Worm (Caenorhabditis elegans) whole organism, midembryonic: ENCODE data around the gene C41H7.2.
A peak's percentile ranks its signal among the peaks of the same experiment; 100 is the strongest.

ENCODE experiments used
- T22C8.4 ChIP-seq: fragments of 200-800 bp; sonication (Bioruptor generic); IDR thresholded peaks from 2 replicates; pipeline ENCODE4 v1.3.6; 2022; ENCODE audit warnings: missing genetic modification characterization, missing compliant biosample characterization
- cog-1 ChIP-seq: sonication (generic microtip); optimal IDR thresholded peaks from 2 replicates; lab custom pipeline; 2016; ENCODE audit warnings: missing genetic modification characterization, missing compliant biosample characterization
- flt-1 ChIP-seq: fragments of 200-800 bp; sonication (Bioruptor generic); IDR thresholded peaks from 2 replicates; pipeline ENCODE4 v1.3.6; 2022; ENCODE audit warnings: missing genetic modification characterization, missing compliant biosample characterization
- klf-2 ChIP-seq: fragments of 200-800 bp; sonication (Bioruptor generic); conservative IDR thresholded peaks from 2 replicates; pipeline ENCODE4 v1.3.6; 2022; ENCODE audit warnings: missing genetic modification reagents, missing genetic modification characterization, missing compliant biosample characterization
- med-1 ChIP-seq: sonication (generic microtip); optimal IDR thresholded peaks from 2 replicates; lab custom pipeline; 2017; ENCODE audit warnings: missing genetic modification characterization, mild to moderate bottlenecking, missing compliant biosample characterization, antibody characterized with exemption, missing genetic modification reagents; ENCODE audit not compliant: insufficient read depth
- ref-1 ChIP-seq: fragments of 200-800 bp; sonication (Bioruptor generic); conservative IDR thresholded peaks from 2 replicates; pipeline ENCODE4 v1.3.6; 2022; ENCODE audit warnings: missing genetic modification reagents, missing genetic modification characterization, missing compliant biosample characterization
- tab-1 ChIP-seq: fragments of 200-800 bp; sonication (Bioruptor generic); IDR thresholded peaks from 2 replicates; pipeline ENCODE4 v1.3.6; 2022; ENCODE audit warnings: missing genetic modification characterization, missing compliant biosample characterization
- ztf-23 ChIP-seq: fragments of 200-800 bp; sonication (Bioruptor generic); IDR thresholded peaks from 2 replicates; pipeline ENCODE4 v1.3.6; 2022; ENCODE audit warnings: missing genetic modification reagents, missing genetic modification characterization, missing compliant biosample characterization
- ztf-29 ChIP-seq: fragments of 200-800 bp; sonication (Bioruptor generic); IDR thresholded peaks from 2 replicates; pipeline ENCODE4 v1.3.6; 2022; ENCODE audit warnings: missing genetic modification reagents, missing genetic modification characterization, missing compliant biosample characterization

Gene C41H7.2

ce11 chrII:3045422-3045821 lies 30.8 kb downstream of the C41H7.2 start:
- TF ChIP-seq flt-1 (GFP tag; lab: Robert Waterston, UW) (no peak), med-1 (GFP tag; lab: Kevin White, UChicago) (no peak), klf-2 (no peak)

DNA sequence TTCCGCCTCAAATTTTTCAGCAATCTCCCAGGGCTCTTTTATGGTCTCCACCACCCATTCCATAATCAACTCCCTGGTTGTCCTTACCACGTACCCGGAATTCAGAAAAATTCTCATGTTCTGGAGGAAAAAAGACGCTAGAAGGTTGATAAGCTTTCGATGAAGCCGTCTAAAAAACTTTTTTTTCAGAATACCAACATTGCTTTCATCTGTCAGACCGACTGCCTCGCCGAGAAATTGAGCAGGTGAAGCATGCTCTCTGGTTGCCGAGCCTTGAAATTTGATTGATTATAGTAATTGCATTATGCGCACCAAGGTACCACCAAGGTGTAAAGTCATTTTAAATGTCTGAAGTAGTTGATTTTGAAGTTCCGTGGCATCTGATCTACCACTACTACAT lies 31.3 kb downstream of the C41H7.2 start, which contains the start of gene sri-30:
Gene sri-30 (plus strand): TSS at position 301 of the 400 bp plus-strand sequence.
- no peak for TF ChIP-seq flt-1 (GFP tag; lab: Robert Waterston, UW)
- TF ChIP-seq tab-1 (GFP tag; lab: Robert Waterston, UW) = no peak
- TF ChIP-seq ztf-29 (GFP tag; lab: Robert Waterston, UW) = no peak
- no peak for TF ChIP-seq klf-2
- no peak for TF ChIP-seq ztf-23
- TF ChIP-seq T22C8.4 (GFP tag; lab: Robert Waterston, UW) = no peak
- TF ChIP-seq ref-1 = no peak
- TF ChIP-seq cog-1 (tag; lab: Kevin White, UChicago) = no peak
- TF ChIP-seq med-1 (GFP tag; lab: Kevin White, UChicago) = no peak

ce11 chrII:3048378-3048777 lies 33.8 kb downstream of the C41H7.2 start, which contains the start of gene sri-28:
Gene sri-28 (plus strand): TSS chrII:3048678.
- TF ChIP-seq klf-2 (no peak), flt-1 (GFP tag; lab: Robert Waterston, UW) (no peak), ref-1 (no peak)

- no peak for TF ChIP-seq ztf-29 (GFP tag; lab: Robert Waterston, UW)
- no peak for TF ChIP-seq ztf-23
- no peak for TF ChIP-seq ref-1
- no peak for TF ChIP-seq cog-1 (tag; lab: Kevin White, UChicago)
- TF ChIP-seq tab-1 (GFP tag; lab: Robert Waterston, UW) = no peak
- TF ChIP-seq med-1 (GFP tag; lab: Kevin White, UChicago) = no peak
- no peak for TF ChIP-seq T22C8.4 (GFP tag; lab: Robert Waterston, UW)
- TF ChIP-seq flt-1 (GFP tag; lab: Robert Waterston, UW) = no peak
- TF ChIP-seq klf-2 = no peak
These were observed 34.4 kb downstream of the C41H7.2 start for ce11 chrII:3048989-3049388.

ce11 chrII:3050703-3051102 lies 36.1 kb downstream of the C41H7.2 start, which contains the start of gene sri-31:
Gene sri-31 (plus strand): TSS chrII:3051003.
- TF ChIP-seq ztf-23 (no peak), flt-1 (GFP tag; lab: Robert Waterston, UW) (no peak), tab-1 (GFP tag; lab: Robert Waterston, UW) (no peak), med-1 (GFP tag; lab: Kevin White, UChicago) (no peak), ref-1 (no peak), T22C8.4 (GFP tag; lab: Robert Waterston, UW) (no peak), klf-2 (no peak), cog-1 (tag; lab: Kevin White, UChicago) (no peak), ztf-29 (GFP tag; lab: Robert Waterston, UW) (no peak)

DNA sequence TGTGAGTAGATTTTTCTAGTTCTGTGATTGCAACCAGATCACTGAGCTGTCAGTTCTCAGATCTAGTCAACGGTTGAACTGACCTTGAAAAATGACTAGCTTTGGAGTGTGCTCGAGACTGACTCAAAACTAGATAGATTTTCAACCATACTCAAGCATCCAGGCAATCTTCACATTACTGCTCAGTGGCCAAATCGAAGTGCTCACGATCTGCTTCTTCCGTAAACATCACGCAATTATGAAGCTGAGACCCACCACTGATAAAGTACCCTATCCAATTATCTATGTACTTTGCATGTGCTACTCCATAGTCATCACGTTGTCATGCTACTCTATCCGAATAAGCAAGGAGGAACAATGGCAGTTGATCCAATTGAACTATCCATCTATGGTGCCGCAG lies 36.7 kb downstream of the C41H7.2 start:
- TF ChIP-seq ref-1 (no peak), cog-1 (tag; lab: Kevin White, UChicago) (no peak), flt-1 (GFP tag; lab: Robert Waterston, UW) (no peak), ztf-29 (GFP tag; lab: Robert Waterston, UW) (no peak), ztf-23 (no peak)

ce11 chrII:3052843-3053242 lies 38.2 kb downstream of the C41H7.2 start:
- TF ChIP-seq cog-1 (tag; lab: Kevin White, UChicago) (no peak), tab-1 (GFP tag; lab: Robert Waterston, UW) (no peak), med-1 (GFP tag; lab: Kevin White, UChicago) (no peak), T22C8.4 (GFP tag; lab: Robert Waterston, UW) (no peak), flt-1 (GFP tag; lab: Robert Waterston, UW) (no peak), ref-1 (no peak), ztf-23 (no peak), ztf-29 (GFP tag; lab: Robert Waterston, UW) (no peak), klf-2 (no peak)

- no peak for TF ChIP-seq T22C8.4 (GFP tag; lab: Robert Waterston, UW)
- no peak for TF ChIP-seq med-1 (GFP tag; lab: Kevin White, UChicago)
- no peak for TF ChIP-seq ztf-29 (GFP tag; lab: Robert Waterston, UW)
- no peak for TF ChIP-seq tab-1 (GFP tag; lab: Robert Waterston, UW)
These were observed 39.1 kb downstream of the C41H7.2 start for ce11 chrII:3053689-3054088.

- TF ChIP-seq ref-1 (no peak), klf-2 (no peak), ztf-23 (no peak), med-1 (GFP tag; lab: Kevin White, UChicago) (no peak), flt-1 (GFP tag; lab: Robert Waterston, UW) (no peak), tab-1 (GFP tag; lab: Robert Waterston, UW) (no peak), ztf-29 (GFP tag; lab: Robert Waterston, UW) (no peak), T22C8.4 (GFP tag; lab: Robert Waterston, UW) (no peak), cog-1 (tag; lab: Kevin White, UChicago) (no peak)
These were observed 39.6 kb downstream of the C41H7.2 start, which contains the start of gene lido-13 for ce11 chrII:3054221-3054620. Gene lido-13 (minus strand): TSS chrII:3054321.

DNA sequence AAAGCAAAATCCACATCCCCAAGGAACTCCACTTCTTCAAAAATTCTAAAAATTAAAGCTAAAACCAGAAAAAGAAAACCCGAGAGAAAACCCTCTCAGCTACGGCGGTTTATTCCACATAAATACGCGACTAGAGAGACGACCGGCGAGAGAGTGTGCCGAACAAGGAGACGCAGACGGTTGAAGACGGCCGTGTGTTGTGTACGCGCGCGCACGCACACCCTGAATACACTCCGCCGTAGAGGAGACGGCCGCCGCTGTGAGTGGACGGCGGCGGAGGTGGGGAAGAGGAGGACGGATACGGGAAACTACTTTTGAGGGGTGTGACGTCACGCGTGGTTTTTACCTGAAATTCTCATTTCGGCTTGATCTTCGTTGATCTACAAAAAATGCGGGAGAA lies 40.0 kb downstream of the C41H7.2 start:
- TF ChIP-seq ref-1 (no peak), ztf-23 (no peak), klf-2 (no peak)

DNA sequence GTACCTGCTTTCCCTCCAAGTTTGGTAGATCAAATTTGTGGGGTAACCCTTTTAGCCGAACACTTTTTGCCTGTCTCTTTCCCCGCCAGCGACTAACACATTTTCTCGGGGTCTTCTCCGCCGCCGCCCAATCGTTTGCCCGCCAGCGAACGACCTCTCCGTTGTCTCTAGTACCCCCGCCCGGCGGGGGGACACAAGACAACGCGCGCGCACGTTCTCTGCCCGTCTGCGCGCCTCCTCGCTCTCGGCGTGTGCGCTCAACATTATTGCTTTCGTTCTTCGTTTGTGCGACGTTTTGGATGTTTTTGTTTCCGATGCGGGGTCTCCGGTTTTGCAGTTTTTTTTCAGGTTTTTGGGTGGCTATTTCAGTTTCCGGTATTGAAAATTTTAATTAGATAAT lies 40.9 kb downstream of the C41H7.2 start:
- TF ChIP-seq cog-1 (tag; lab: Kevin White, UChicago) (no peak), flt-1 (GFP tag; lab: Robert Waterston, UW) (peak; percentile 55; the same call in 1 of the 2 replicates), tab-1 (GFP tag; lab: Robert Waterston, UW) (no peak), ztf-29 (GFP tag; lab: Robert Waterston, UW) (0 out of 2 replicates have a peak, but pooled peaks have one; percentile 21), med-1 (GFP tag; lab: Kevin White, UChicago) (no peak), klf-2 (no peak), T22C8.4 (GFP tag; lab: Robert Waterston, UW) (no peak), ztf-23 (0 out of 2 replicates have a peak, but pooled peaks have one; percentile 52), ref-1 (no peak)
